Worm (Caenorhabditis elegans): Measurements from ENCODE around the gene rpb-9.

rpb-9 gene

ce11 chrV:8014710-8015314, 2.7 kb upstream of the rpb-9 start:
- TF ChIP-seq snpc-4 (tag; optimal IDR thresholded peaks at IDR 0.05), result peak; percentile 67

ce11 chrV:8013901-8014388, 1.8 kb upstream of the rpb-9 start, which contains the start of gene Y97E10AR.6:
Y97E10AR.6 (minus strand) TSS chrV:8013951.
- TF ChIP-seq aha-1 (tag; optimal IDR thresholded peaks at IDR 0.05) (no peak), lin-35 (GFP tag; optimal IDR thresholded peaks at IDR 0.05) (peak; percentile 38 to 78), C34B4.2 (tag; optimal IDR thresholded peaks at IDR 0.05) (no peak), ztf-4 (tag; optimal IDR thresholded peaks at IDR 0.05) (no peak), egl-13 (tag; optimal IDR thresholded peaks at IDR 0.05) (no peak), ets-5 (GFP tag; IDR thresholded peaks at IDR 0.05) (no peak), nhr-90 (tag; optimal IDR thresholded peaks at IDR 0.05; ENCODE audit: poor library complexity) (no peak), snpc-4 (tag; optimal IDR thresholded peaks at IDR 0.05) (peak; percentile 16), C16A3.4 (tag; optimal IDR thresholded peaks at IDR 0.05) (peak; percentile 46), lin-14 (GFP tag; optimal IDR thresholded peaks at IDR 0.05) (peak; percentile 54), lir-3 (tag; optimal IDR thresholded peaks at IDR 0.05; ENCODE audit: poor library complexity) (no peak), sup-37 (GFP tag; optimal IDR thresholded peaks at IDR 0.05) (no peak), rnt-1 (tag; optimal IDR thresholded peaks at IDR 0.05) (no peak), swsn-7 (tag; optimal IDR thresholded peaks at IDR 0.05) (no peak), unc-86 (tag; optimal IDR thresholded peaks at IDR 0.05) (no peak), fkh-8 (tag; optimal IDR thresholded peaks at IDR 0.05) (no peak), unc-98 (GFP tag; IDR thresholded peaks at IDR 0.05) (no peak), egl-27 (tag; optimal IDR thresholded peaks at IDR 0.05) (no peak), jun-1 (tag; optimal IDR thresholded peaks at IDR 0.05) (no peak), nhr-20 (tag; optimal IDR thresholded peaks at IDR 0.05) (no peak), dsc-1 (tag; optimal IDR thresholded peaks at IDR 0.05) (no peak), unc-30 (tag; optimal IDR thresholded peaks at IDR 0.05) (no peak), pag-3 (tag; optimal IDR thresholded peaks at IDR 0.05; ENCODE audit: borderline replicate concordance, insufficient read depth) (no peak), mep-1 (tag; optimal IDR thresholded peaks at IDR 0.05) (peak; percentile 44), snu-23 (GFP tag; optimal IDR thresholded peaks at IDR 0.05) (peak; percentile 36), nhr-12 (tag; optimal IDR thresholded peaks at IDR 0.05) (no peak), ceh-82 (tag; optimal IDR thresholded peaks at IDR 0.05) (peak in 1 of 3 experiments; percentile 26), nhr-71 (tag; optimal IDR thresholded peaks at IDR 0.05) (peak; percentile 23), aly-2 (tag; optimal IDR thresholded peaks at IDR 0.05) (no peak), lin-15B (tag; optimal IDR thresholded peaks at IDR 0.05) (peak; percentile 20), dpl-1 (GFP tag; optimal IDR thresholded peaks at IDR 0.05) (peak; percentile 4 to 54 (median 29)), hlh-17 (GFP tag; optimal IDR thresholded peaks at IDR 0.05; ENCODE audit: borderline replicate concordance) (no peak), lsy-2 (tag; optimal IDR thresholded peaks at IDR 0.05) (peak in 1 of 2 experiments; percentile 50), zag-1 (tag; optimal IDR thresholded peaks at IDR 0.05) (no peak), lin-13 (GFP tag; optimal IDR thresholded peaks at IDR 0.05) (no peak), pax-3 (tag; optimal IDR thresholded peaks at IDR 0.05) (no peak), sptf-1 (tag; optimal IDR thresholded peaks at IDR 0.05) (no peak), mdl-1 (tag; optimal IDR thresholded peaks at IDR 0.05) (peak in 1 of 2 experiments; percentile 63), blmp-1 (tag; optimal IDR thresholded peaks at IDR 0.05) (peak; percentile 5), tlp-1 (tag; optimal IDR thresholded peaks at IDR 0.05) (no peak), elt-3 (tag; optimal IDR thresholded peaks at IDR 0.05) (no peak), efl-1 (optimal IDR thresholded peaks at IDR 0.05) (peak; percentile 41 to 51), efl-1 (GFP tag; optimal IDR thresholded peaks at IDR 0.05 in 1 of 2) (peak; percentile 55 to 73)

Data from whole organism, L1 larva.